Worm (Caenorhabditis elegans) whole organism, L2 larva: ENCODE measurements around the gene Y61A9LA.1.

Experiments used
- ama-1 ChIP-seq: fragments of 150-350 bp; optimal IDR thresholded peaks from 2 replicates; lab custom pipeline; 2018; ENCODE audit warnings: inconsistent platforms
- nhr-6 ChIP-seq: fragments of 150-350 bp; optimal IDR thresholded peaks from 2 replicates; lab custom pipeline; 2014; ENCODE audit warnings: missing biosample characterization, missing genetic modification characterization
- nhr-77 ChIP-seq: fragments of 150-350 bp; optimal IDR thresholded peaks from 2 replicates; lab custom pipeline; 2014; ENCODE audit warnings: missing biosample characterization, missing genetic modification characterization

DNA sequence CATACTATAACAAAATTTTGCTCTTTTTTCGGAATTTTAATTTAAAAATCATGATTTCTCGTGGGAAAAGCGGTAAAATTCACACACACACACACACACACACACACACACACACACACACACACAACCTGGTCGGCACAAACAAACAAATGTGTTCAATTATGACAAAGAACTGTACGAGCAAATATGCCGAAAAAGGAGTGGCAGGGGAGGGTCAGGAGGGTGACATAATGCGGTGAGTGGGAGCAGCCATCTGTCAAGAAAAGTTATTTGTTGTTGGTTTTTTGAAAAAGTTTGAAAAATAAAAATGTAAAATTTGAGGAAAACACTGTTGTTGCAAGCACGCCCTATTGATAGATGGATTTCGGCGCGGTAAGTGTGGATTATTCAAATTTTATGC lies 33.2 kb upstream of the Y61A9LA.1 start:
- TF ChIP-seq nhr-77 (tag; lab: Kevin White, UChicago) (no peak), nhr-6 (tag; lab: Kevin White, UChicago) (no peak), ama-1 (lab: Kevin White, UChicago) (no peak)
